Fruit fly (Drosophila melanogaster): Measurements from ENCODE around the gene CG14230.

DNA sequence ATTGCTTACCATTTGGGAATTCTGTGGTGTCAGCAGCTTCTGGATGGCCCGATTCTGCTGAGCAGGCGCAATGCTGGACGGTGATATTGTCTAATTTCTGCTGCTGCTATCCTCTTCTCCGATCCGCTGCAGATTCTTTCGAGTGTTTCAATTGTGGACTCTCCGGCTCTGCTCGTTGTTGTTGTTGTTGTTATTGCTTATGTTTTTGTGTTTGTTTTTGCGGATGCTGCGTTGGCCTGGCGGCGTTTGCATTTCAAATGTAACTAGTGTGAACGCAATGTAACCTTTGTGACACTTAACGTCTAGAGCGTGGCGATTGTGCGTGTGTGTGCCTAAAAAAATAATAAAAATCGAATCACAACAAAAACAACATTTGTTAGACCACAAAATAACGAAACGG, 8.0 kb downstream of the CG14230 start:
- TF ChIP-seq usp (GFP tag; optimal IDR thresholded peaks at IDR 0.05) (no peak), pan (optimal IDR thresholded peaks at IDR 0.05) (no peak)
